Fruit fly (Drosophila melanogaster) whole organism, embryonic: ENCODE measurements around the gene IntS9.

ENCODE experiments used
- Ada2b ChIP-seq: fragments of 200-800 bp; sonication (Bioruptor generic); IDR thresholded peaks from 2 replicates; pipeline ENCODE4 v1.3.6; 2022; ENCODE audit warnings: missing biosample characterization, missing genetic modification characterization
- Adf1 ChIP-seq: fragments of 200-800 bp; sonication (Bioruptor generic); IDR thresholded peaks from 2 replicates; pipeline ENCODE4 v1.3.6; 2022; ENCODE audit warnings: missing biosample characterization, missing genetic modification characterization
- Bdp1 ChIP-seq: fragments of 200-800 bp; sonication (Bioruptor generic); optimal IDR thresholded peaks from 3 replicates; lab custom pipeline; 2016; ENCODE audit warnings: missing biosample characterization, missing genetic modification characterization
- Blimp-1 ChIP-seq: fragments of 200-800 bp; sonication (Bioruptor generic); optimal IDR thresholded peaks from 3 replicates; lab custom pipeline; 2018; ENCODE audit warnings: missing biosample characterization, missing genetic modification characterization, mild to moderate bottlenecking, moderate library complexity, missing genetic modification reagents
- BtbVII ChIP-seq: fragments of 200-800 bp; sonication (Bioruptor generic); optimal IDR thresholded peaks from 3 replicates; lab custom pipeline; 2017; ENCODE audit warnings: missing biosample characterization, mild to moderate bottlenecking, missing genetic modification characterization
- CG10147 ChIP-seq: fragments of 200-800 bp; sonication (Bioruptor generic); optimal IDR thresholded peaks from 2 replicates; lab custom pipeline; 2019; ENCODE audit warnings: missing biosample characterization, mild to moderate bottlenecking, missing genetic modification characterization, moderate library complexity
- CG12155 ChIP-seq: fragments of 200-800 bp; sonication (Bioruptor generic); optimal IDR thresholded peaks from 3 replicates; lab custom pipeline; 2016; ENCODE audit warnings: missing biosample characterization, missing genetic modification characterization
- CG14667 ChIP-seq: fragments of 200-800 bp; sonication (Bioruptor generic); IDR thresholded peaks from 2 replicates; pipeline ENCODE4 v1.3.6; 2022; ENCODE audit warnings: missing biosample characterization, missing genetic modification characterization
- CG15601 ChIP-seq: fragments of 200-800 bp; sonication (Bioruptor generic); optimal IDR thresholded peaks from 3 replicates; lab custom pipeline; 2019; ENCODE audit warnings: missing biosample characterization, mild to moderate bottlenecking, missing genetic modification characterization, moderate library complexity
- CG16779 ChIP-seq: fragments of 200-800 bp; sonication (Bioruptor generic); IDR thresholded peaks from 2 replicates; pipeline ENCODE4 v1.3.6; 2022; ENCODE audit warnings: missing biosample characterization, missing genetic modification characterization
- CG17612 ChIP-seq: fragments of 200-800 bp; sonication (Bioruptor generic); IDR thresholded peaks from 2 replicates; pipeline ENCODE4 v1.3.6; 2022; ENCODE audit warnings: missing biosample characterization, missing genetic modification characterization
- CG17802 ChIP-seq: fragments of 200-800 bp; sonication (Bioruptor generic); optimal IDR thresholded peaks from 2 replicates; lab custom pipeline; 2018; ENCODE audit warnings: missing biosample characterization, mild to moderate bottlenecking, missing genetic modification characterization, moderate library complexity
- CG2199 ChIP-seq: fragments of 200-800 bp; sonication (Bioruptor generic); IDR thresholded peaks from 3 replicates; pipeline ENCODE4 v1.3.6; 2022; ENCODE audit warnings: missing biosample characterization, missing genetic modification characterization
- CG30020 ChIP-seq: fragments of 200-800 bp; optimal IDR thresholded peaks from 2 replicates; lab custom pipeline; 2019; ENCODE audit warnings: missing biosample characterization, mild to moderate bottlenecking, missing genetic modification characterization, moderate library complexity
- CG31224 ChIP-seq: fragments of 200-800 bp; sonication (Bioruptor generic); IDR thresholded peaks from 2 replicates; pipeline ENCODE4 v1.3.6; 2022; ENCODE audit warnings: missing biosample characterization, missing genetic modification characterization
- CG34224 ChIP-seq: fragments of 200-800 bp; sonication (Bioruptor generic); IDR thresholded peaks from 3 replicates; pipeline ENCODE4 v1.3.6; 2022; ENCODE audit warnings: missing biosample characterization, missing genetic modification characterization; ENCODE audit not compliant: partially characterized antibody
- CG34376 ChIP-seq: fragments of 200-800 bp; sonication (Bioruptor generic); optimal IDR thresholded peaks from 2 replicates; lab custom pipeline; 2018; ENCODE audit warnings: missing biosample characterization, mild to moderate bottlenecking, missing genetic modification characterization
- CG3726 ChIP-seq: fragments of 200-800 bp; sonication (Bioruptor generic); IDR thresholded peaks from 3 replicates; pipeline ENCODE4, ENCODE4 v1.3.6; 2022; ENCODE audit warnings: missing biosample characterization, missing genetic modification characterization
- CG3838 ChIP-seq: fragments of 200-800 bp; sonication (Bioruptor generic); optimal IDR thresholded peaks from 3 replicates; lab custom pipeline; 2016; ENCODE audit warnings: missing biosample characterization, missing genetic modification characterization
- CG4282 ChIP-seq: fragments of 200-800 bp; sonication (Bioruptor generic); optimal IDR thresholded peaks from 2 replicates; lab custom pipeline; 2016; ENCODE audit warnings: missing biosample characterization, missing genetic modification characterization
- CG6791 ChIP-seq: fragments of 200-800 bp; sonication (Bioruptor generic); IDR thresholded peaks from 3 replicates; pipeline ENCODE4 v1.3.6; 2022; ENCODE audit warnings: missing biosample characterization, missing genetic modification characterization; ENCODE audit not compliant: partially characterized antibody
- CG9609 ChIP-seq: fragments of 200-800 bp; sonication (Bioruptor generic); optimal IDR thresholded peaks from 3 replicates; lab custom pipeline; 2016; ENCODE audit warnings: missing biosample characterization, missing genetic modification characterization
- CG9797 ChIP-seq: fragments of 200-800 bp; sonication (Bioruptor generic); optimal IDR thresholded peaks from 3 replicates; lab custom pipeline; 2018; ENCODE audit warnings: missing biosample characterization, mild to moderate bottlenecking, missing genetic modification characterization
- Chrac-16 ChIP-seq: fragments of 200-800 bp; sonication (Bioruptor generic); optimal IDR thresholded peaks from 3 replicates; lab custom pipeline; 2016; ENCODE audit warnings: missing biosample characterization, missing genetic modification characterization
- Ets65A ChIP-seq: fragments of 200-800 bp; sonication (Bioruptor generic); peaks from one replicate; lab custom pipeline; 2016; ENCODE audit warnings: missing biosample characterization, missing genetic modification characterization
- Ets97D ChIP-seq: fragments of 200-800 bp; sonication (Bioruptor generic); optimal IDR thresholded peaks from 3 replicates; lab custom pipeline; 2016; ENCODE audit warnings: missing biosample characterization, missing genetic modification characterization
- H15 ChIP-seq: fragments of 200-800 bp; sonication (Bioruptor generic); IDR thresholded peaks from 3 replicates; pipeline ENCODE4 v1.3.6; 2022; ENCODE audit warnings: missing biosample characterization, missing genetic modification characterization
- Jarid2 ChIP-seq: fragments of 200-800 bp; sonication (Bioruptor generic); optimal IDR thresholded peaks from 3 replicates; lab custom pipeline; 2017; ENCODE audit warnings: mild to moderate bottlenecking, missing biosample characterization, missing genetic modification reagents, missing genetic modification characterization
- Mrtf ChIP-seq: fragments of 200-800 bp; sonication (Bioruptor generic); IDR thresholded peaks from 3 replicates; pipeline ENCODE4 v1.3.6; 2022; ENCODE audit warnings: missing biosample characterization, missing genetic modification characterization
- NC2α ChIP-seq: fragments of 200-800 bp; sonication (Bioruptor generic); optimal IDR thresholded peaks from 2 replicates; lab custom pipeline; 2016; ENCODE audit warnings: missing biosample characterization, missing genetic modification characterization
- PHDP ChIP-seq: fragments of 200-800 bp; sonication (Bioruptor generic); optimal IDR thresholded peaks from 3 replicates; lab custom pipeline; 2018; ENCODE audit warnings: missing biosample characterization, mild to moderate bottlenecking, missing genetic modification characterization, moderate library complexity
- Ptx1 ChIP-seq: fragments of 200-800 bp; sonication (Bioruptor generic); IDR thresholded peaks from 2 replicates; pipeline ENCODE4 v1.3.6; 2022; ENCODE audit warnings: missing biosample characterization, missing genetic modification characterization
- ase ChIP-seq: fragments of 200-800 bp; sonication (Bioruptor generic); IDR thresholded peaks from 3 replicates; pipeline ENCODE4 v1.3.6; 2022; ENCODE audit warnings: missing biosample characterization, missing genetic modification characterization
- bigmax ChIP-seq: fragments of 200-800 bp; sonication (Bioruptor generic); optimal IDR thresholded peaks from 2 replicates; lab custom pipeline; 2018; ENCODE audit warnings: missing biosample characterization, mild to moderate bottlenecking, missing genetic modification characterization
- cad ChIP-seq: fragments of >200 bp; optimal IDR thresholded peaks from 2 replicates; lab custom pipeline; 2017; ENCODE audit warnings: missing biosample characterization, missing genetic modification characterization
- cas ChIP-seq: fragments of 200-800 bp; sonication (Bioruptor generic); IDR thresholded peaks from 2 replicates; pipeline ENCODE4 v1.3.6; 2022; ENCODE audit warnings: missing biosample characterization, missing genetic modification characterization
- ewg ChIP-seq: fragments of 200-800 bp; sonication (Bioruptor generic); optimal IDR thresholded peaks from 3 replicates; lab custom pipeline; 2017; ENCODE audit warnings: mild to moderate bottlenecking, missing biosample characterization, missing genetic modification reagents, missing genetic modification characterization
- fd102C ChIP-seq: fragments of 200-800 bp; sonication (Bioruptor generic); optimal IDR thresholded peaks from 2 replicates; lab custom pipeline; 2018; ENCODE audit warnings: missing biosample characterization, mild to moderate bottlenecking, missing genetic modification characterization, moderate library complexity
- gcm ChIP-seq: fragments of 200-800 bp; sonication (Bioruptor generic); optimal IDR thresholded peaks from 2 replicates; lab custom pipeline; 2019; ENCODE audit warnings: missing biosample characterization, mild to moderate bottlenecking, missing genetic modification characterization, moderate library complexity
- gro ChIP-seq: fragments of 200-800 bp; sonication (Bioruptor generic); optimal IDR thresholded peaks from 2 replicates; lab custom pipeline; 2016; ENCODE audit warnings: missing biosample characterization, missing genetic modification characterization
- her ChIP-seq: fragments of 200-800 bp; sonication (Bioruptor generic); optimal IDR thresholded peaks from 2 replicates; lab custom pipeline; 2016; ENCODE audit warnings: missing biosample characterization, missing genetic modification characterization
- lbe ChIP-seq: fragments of 200-800 bp; sonication (Bioruptor generic); optimal IDR thresholded peaks from 2 replicates; lab custom pipeline; 2016; ENCODE audit warnings: missing biosample characterization, mild to moderate bottlenecking, missing genetic modification characterization
- phol ChIP-seq: fragments of 200-800 bp; sonication (Bioruptor generic); optimal IDR thresholded peaks from 3 replicates; lab custom pipeline; 2018; ENCODE audit warnings: missing biosample characterization, mild to moderate bottlenecking, missing genetic modification characterization, moderate library complexity
- row ChIP-seq: fragments of 200-800 bp; sonication (Bioruptor generic); IDR thresholded peaks from 3 replicates; pipeline ENCODE4 v1.3.6; 2022; ENCODE audit warnings: missing biosample characterization, missing genetic modification characterization
- so ChIP-seq: fragments of 200-800 bp; sonication (Bioruptor generic); IDR thresholded peaks from 3 replicates; pipeline ENCODE4 v1.3.6; 2022; ENCODE audit warnings: missing biosample characterization, missing genetic modification characterization
- sr ChIP-seq: fragments of 200-800 bp; sonication (Bioruptor generic); IDR thresholded peaks from 3 replicates; pipeline ENCODE4 v1.3.6; 2022; ENCODE audit warnings: missing biosample characterization, missing genetic modification characterization
- tgo ChIP-seq: fragments of 200-800 bp; sonication (Bioruptor generic); IDR thresholded peaks from 3 replicates; pipeline ENCODE4 v1.3.6; 2022; ENCODE audit warnings: missing biosample characterization, missing genetic modification characterization
- tll ChIP-seq, 2 experiments: fragments of 200-800 bp in 1 of 2; fragments of >200 bp in 1 of 2; sonication (Bioruptor generic) in 1 of 2; optimal IDR thresholded peaks; 2 replicates each; lab custom pipeline; 2017 to 2019; ENCODE audit warnings: missing biosample characterization in 2 of 2, missing genetic modification characterization in 2 of 2, mild to moderate bottlenecking in 1 of 2, moderate library complexity in 1 of 2
- wor ChIP-seq: fragments of 200-800 bp; sonication (Bioruptor generic); IDR thresholded peaks from 2 replicates; pipeline ENCODE4 v1.3.6; 2022; ENCODE audit warnings: missing biosample characterization, missing genetic modification characterization

IntS9 gene

dm6 chr3L:16128973-16129745, 23.7 kb upstream of the IntS9 start, which contains the start of gene SsRbeta (continued):
- TF ChIP-seq CG34376 (GFP tag; lab: Kevin White, UChicago): no peak
- TF ChIP-seq CG17612 (GFP tag; lab: Robert Waterston, UW): peak; percentile 37; the same call in 1 of the 2 replicates
- no peak for TF ChIP-seq cas
- peak; percentile 4; the same call in 1 of the 2 replicates for TF ChIP-seq Ptx1 (GFP tag; lab: Robert Waterston, UW)
- TF ChIP-seq PHDP (tag; lab: Kevin White, UChicago): peak; percentile 7
- no peak for TF ChIP-seq wor (GFP tag; lab: Robert Waterston, UW)
- TF ChIP-seq CG4282: no peak
- 0 out of 2 replicates have a peak, but pooled peaks have one; percentile 48 for TF ChIP-seq CG31224 (GFP tag; lab: Robert Waterston, UW)
- peak; percentile 89 for TF ChIP-seq Ets65A (GFP tag; lab: Kevin White, UChicago)
- TF ChIP-seq Jarid2: peak; percentile 37
- no peak for TF ChIP-seq CG17802 (tag; lab: Kevin White, UChicago)
- no peak for TF ChIP-seq Bdp1
- peak; percentile 19 for TF ChIP-seq BtbVII (GFP tag; lab: Kevin White, UChicago)
- no peak for TF ChIP-seq so (GFP tag; lab: Robert Waterston, UW)
- TF ChIP-seq CG30020 (tag; lab: Kevin White, UChicago): peak; percentile 51
- peak; percentile 49 for TF ChIP-seq Blimp-1 (GFP tag; lab: Kevin White, UChicago)
- no peak for TF ChIP-seq fd102C
- no peak for TF ChIP-seq CG12155
- TF ChIP-seq CG10147 (GFP tag; lab: Kevin White, UChicago): no peak
- peak; percentile 43 for TF ChIP-seq gro
- TF ChIP-seq lbe (GFP tag; lab: Kevin White, UChicago): no peak
- TF ChIP-seq ewg: peak; percentile 36
- TF ChIP-seq CG14667 (GFP tag; lab: Robert Waterston, UW): peak; percentile 23
- peak; percentile 74; the same call in 2 of the 3 replicates for TF ChIP-seq ase
- TF ChIP-seq CG9609 (GFP tag; lab: Kevin White, UChicago): peak; percentile 23
- TF ChIP-seq her (GFP tag; lab: Kevin White, UChicago): no peak
- peak; percentile 17 for TF ChIP-seq bigmax
- TF ChIP-seq CG6791 (GFP tag; lab: Robert Waterston, UW): peak; percentile 82
- TF ChIP-seq NC2α (GFP tag; lab: Kevin White, UChicago): no peak
- TF ChIP-seq CG9797 (GFP tag; lab: Kevin White, UChicago): peak; percentile 50
- no peak for TF ChIP-seq cad (GFP tag; lab: Kevin White, UChicago)
- peak; percentile 51; the same call in 2 of the 3 replicates for TF ChIP-seq H15 (GFP tag; lab: Robert Waterston, UW)
- peak; percentile 38; the same call in 1 of the 2 replicates for TF ChIP-seq Ada2b (GFP tag; lab: Robert Waterston, UW)
- peak; percentile 15 for TF ChIP-seq CG15601 (tag; lab: Kevin White, UChicago)
- no peak for TF ChIP-seq CG3838 (GFP tag; lab: Kevin White, UChicago)
- no peak for TF ChIP-seq gcm
- peak; percentile 46; the same call in 1 of the 2 replicates for TF ChIP-seq CG16779 (GFP tag; lab: Robert Waterston, UW)
- peak; percentile 88 for TF ChIP-seq Ets97D (GFP tag; lab: Kevin White, UChicago)
- TF ChIP-seq Mrtf (GFP tag; lab: Robert Waterston, UW): peak; percentile 50; the same call in 1 of the 3 replicates
- TF ChIP-seq Chrac-16 (GFP tag; lab: Kevin White, UChicago): no peak
- TF ChIP-seq CG2199: 0 out of 3 replicates have a peak, but pooled peaks have one; percentile 17
- TF ChIP-seq CG3726 (GFP tag; lab: Robert Waterston, UW): no peak
- TF ChIP-seq tgo (GFP tag; lab: Robert Waterston, UW): peak; percentile 49
- peak; percentile 74 for TF ChIP-seq row (GFP tag; lab: Robert Waterston, UW)
- TF ChIP-seq phol (tag; lab: Kevin White, UChicago): peak; percentile 35
- TF ChIP-seq tll (GFP tag; optimal IDR thresholded peaks at IDR 0.05; lab: Kevin White, UChicago): no peak
- no peak for TF ChIP-seq sr
- TF ChIP-seq CG34224 (GFP tag; lab: Robert Waterston, UW): peak; percentile 59
- no peak for TF ChIP-seq Adf1 (GFP tag; lab: Robert Waterston, UW)
